Worm (Caenorhabditis elegans) whole organism, late embryonic: ENCODE measurements around the gene C14B9.10.

Experiments
- F13H6.1 ChIP-seq: sonication (generic microtip); optimal IDR thresholded peaks from 2 replicates; lab custom pipeline; 2016; ENCODE audit warnings: missing genetic modification characterization, missing compliant biosample characterization
- K02D7.2 ChIP-seq: sonication (generic microtip); optimal IDR thresholded peaks from 2 replicates; lab custom pipeline; 2017; ENCODE audit warnings: mild to moderate bottlenecking, missing genetic modification characterization, missing compliant biosample characterization
- ama-1 ChIP-seq: fragments of 150-350 bp; optimal IDR thresholded peaks from 2 replicates; lab custom pipeline; 2014
- ceh-18 ChIP-seq: sonication (generic microtip); optimal IDR thresholded peaks from 2 replicates; lab custom pipeline; 2016; ENCODE audit warnings: missing genetic modification characterization, missing compliant biosample characterization
- ceh-19 ChIP-seq: fragments of 200-800 bp; sonication (Bioruptor generic); optimal IDR thresholded peaks from 2 replicates; lab custom pipeline; 2018; ENCODE audit warnings: mild to moderate bottlenecking, missing genetic modification characterization, missing compliant biosample characterization
- ceh-2 ChIP-seq: sonication (generic microtip); optimal IDR thresholded peaks from 2 replicates; lab custom pipeline; 2016; ENCODE audit warnings: missing genotype, missing genetic modification characterization, missing compliant biosample characterization
- ceh-22 ChIP-seq: sonication (generic microtip); optimal IDR thresholded peaks from 2 replicates; lab custom pipeline; 2017; ENCODE audit warnings: missing biosample characterization, missing genetic modification characterization
- ceh-30 ChIP-seq: fragments of 150-350 bp; optimal IDR thresholded peaks from 2 replicates; lab custom pipeline; 2014; ENCODE audit warnings: missing biosample characterization, missing genetic modification characterization
- ceh-31 ChIP-seq: sonication (generic microtip); optimal IDR thresholded peaks from 2 replicates; lab custom pipeline; 2016; ENCODE audit warnings: missing genetic modification characterization, missing compliant biosample characterization
- ceh-48 ChIP-seq: sonication (generic microtip); optimal IDR thresholded peaks from 2 replicates; lab custom pipeline; 2016; ENCODE audit warnings: missing genetic modification characterization, inconsistent platforms, missing compliant biosample characterization
- ceh-9 ChIP-seq: sonication (generic microtip); optimal IDR thresholded peaks from 2 replicates; lab custom pipeline; 2016; ENCODE audit warnings: mild to moderate bottlenecking, missing genetic modification characterization, inconsistent platforms, missing compliant biosample characterization
- dve-1 ChIP-seq: sonication (generic microtip); optimal IDR thresholded peaks from 2 replicates; lab custom pipeline; 2017; ENCODE audit warnings: antibody characterized with exemption, mild to moderate bottlenecking, missing genetic modification characterization, missing compliant biosample characterization
- elt-4 ChIP-seq: sonication (generic microtip); optimal IDR thresholded peaks from 2 replicates; lab custom pipeline; 2016; ENCODE audit warnings: missing genetic modification characterization, missing compliant biosample characterization
- ets-4 ChIP-seq: sonication (generic microtip); optimal IDR thresholded peaks from 2 replicates; lab custom pipeline; 2016; ENCODE audit warnings: missing genetic modification characterization, missing compliant biosample characterization
- eyg-1 ChIP-seq: sonication (generic microtip); optimal IDR thresholded peaks from 2 replicates; lab custom pipeline; 2016; ENCODE audit warnings: missing genotype, missing genetic modification characterization, missing compliant biosample characterization
- fkh-10 ChIP-seq: fragments of 150-350 bp; optimal IDR thresholded peaks from 2 replicates; lab custom pipeline; 2014; ENCODE audit warnings: missing biosample characterization, missing genetic modification reagents, missing genetic modification characterization
- gmeb-2 ChIP-seq: sonication (generic microtip); optimal IDR thresholded peaks from 2 replicates; lab custom pipeline; 2016; ENCODE audit warnings: missing genetic modification characterization, inconsistent platforms, missing compliant biosample characterization
- hlh-13 ChIP-seq: fragments of 200-800 bp; sonication (Bioruptor generic); optimal IDR thresholded peaks from 2 replicates; lab custom pipeline; 2018; ENCODE audit warnings: mild to moderate bottlenecking, missing genetic modification characterization, missing compliant biosample characterization
- hlh-30 ChIP-seq: sonication (generic microtip); optimal IDR thresholded peaks from 2 replicates; lab custom pipeline; 2017; ENCODE audit warnings: antibody characterized with exemption, missing genetic modification characterization, missing compliant biosample characterization; ENCODE audit not compliant: insufficient read depth
- hlh-6 ChIP-seq: sonication (generic microtip); optimal IDR thresholded peaks from 2 replicates; lab custom pipeline; 2016; ENCODE audit warnings: missing genotype, missing genetic modification characterization, missing compliant biosample characterization
- lin-11 ChIP-seq: fragments of 200-800 bp; sonication (Bioruptor generic); optimal IDR thresholded peaks from 2 replicates; lab custom pipeline; 2018; ENCODE audit warnings: mild to moderate bottlenecking, missing genetic modification characterization, missing compliant biosample characterization
- madf-2 ChIP-seq: sonication (generic microtip); optimal IDR thresholded peaks from 2 replicates; lab custom pipeline; 2017; ENCODE audit warnings: missing genetic modification characterization, missing compliant biosample characterization
- mec-3 ChIP-seq: sonication (generic microtip); optimal IDR thresholded peaks from 2 replicates; lab custom pipeline; 2016; ENCODE audit warnings: borderline replicate concordance, missing genetic modification characterization, missing compliant biosample characterization
- nfya-1 ChIP-seq: sonication (generic microtip); optimal IDR thresholded peaks from 2 replicates; lab custom pipeline; 2017; ENCODE audit warnings: missing genetic modification characterization, mild to moderate bottlenecking, missing compliant biosample characterization, antibody characterized with exemption, moderate library complexity
- nhr-232 ChIP-seq: sonication (generic microtip); optimal IDR thresholded peaks from 2 replicates; lab custom pipeline; 2016; ENCODE audit warnings: missing genetic modification characterization, missing compliant biosample characterization
- npax-4 ChIP-seq: sonication (generic microtip); optimal IDR thresholded peaks from 2 replicates; lab custom pipeline; 2016; ENCODE audit warnings: missing genetic modification characterization, missing compliant biosample characterization
- pha-2 ChIP-seq: sonication (generic microtip); optimal IDR thresholded peaks from 2 replicates; lab custom pipeline; 2017; ENCODE audit warnings: mild to moderate bottlenecking, missing genetic modification characterization, missing compliant biosample characterization
- pqm-1 ChIP-seq: sonication (generic microtip); optimal IDR thresholded peaks from 2 replicates; lab custom pipeline; 2016; ENCODE audit warnings: missing genetic modification characterization, missing compliant biosample characterization
- ref-2 ChIP-seq: sonication (generic microtip); optimal IDR thresholded peaks from 2 replicates; lab custom pipeline; 2016; ENCODE audit warnings: missing genetic modification characterization, missing compliant biosample characterization
- rnt-1 ChIP-seq: sonication (generic microtip); optimal IDR thresholded peaks from 2 replicates; lab custom pipeline; 2016; ENCODE audit warnings: missing genetic modification characterization, missing compliant biosample characterization
- sdc-2 ChIP-seq: sonication (generic microtip); optimal IDR thresholded peaks from 2 replicates; lab custom pipeline; 2016; ENCODE audit warnings: missing genotype, missing genetic modification characterization, missing compliant biosample characterization
- syd-9 ChIP-seq: sonication (generic microtip); optimal IDR thresholded peaks from 2 replicates; lab custom pipeline; 2016; ENCODE audit warnings: mild to moderate bottlenecking, missing genetic modification characterization, moderate library complexity, missing compliant biosample characterization
- ttx-3 ChIP-seq: sonication (generic microtip); optimal IDR thresholded peaks from 2 replicates; lab custom pipeline; 2016; ENCODE audit warnings: missing genetic modification reagents, missing genetic modification characterization, missing compliant biosample characterization
- unc-55 ChIP-seq: sonication (generic microtip); optimal IDR thresholded peaks from 2 replicates; lab custom pipeline; 2017; ENCODE audit warnings: missing biosample characterization, missing genetic modification reagents, missing genetic modification characterization
- unc-86 ChIP-seq: sonication (generic microtip); optimal IDR thresholded peaks from 2 replicates; lab custom pipeline; 2016; ENCODE audit warnings: missing genetic modification characterization, missing compliant biosample characterization
- zip-5 ChIP-seq: sonication (generic microtip); optimal IDR thresholded peaks from 2 replicates; lab custom pipeline; 2016; ENCODE audit warnings: missing genetic modification characterization, missing compliant biosample characterization
- ztf-16 ChIP-seq: sonication (generic microtip); optimal IDR thresholded peaks from 2 replicates; lab custom pipeline; 2017; ENCODE audit warnings: missing genetic modification characterization, missing compliant biosample characterization

C14B9.10 gene

DNA sequence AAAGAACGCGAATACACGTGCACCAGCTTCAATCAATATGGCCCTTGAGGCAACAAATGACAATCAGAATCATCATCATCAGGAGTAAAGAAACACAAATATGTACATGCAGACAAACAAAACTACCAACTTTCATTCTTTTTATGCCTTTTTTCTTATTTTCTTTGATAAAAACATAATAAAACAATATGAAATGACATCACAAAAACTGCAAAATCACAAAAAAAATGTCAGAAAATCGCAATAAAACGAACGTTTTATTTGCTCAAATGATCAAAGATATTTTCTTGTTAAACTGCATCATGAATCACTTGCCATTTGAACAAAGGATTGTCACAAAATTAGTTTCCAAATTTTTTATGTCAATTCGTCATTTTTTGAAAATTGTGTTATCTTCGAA is 23.8 kb downstream of the C14B9.10 start:
- TF ChIP-seq lin-11 (tag; lab: Kevin White, UChicago): no peak
- TF ChIP-seq, all 69 proteins: peak for 0

DNA sequence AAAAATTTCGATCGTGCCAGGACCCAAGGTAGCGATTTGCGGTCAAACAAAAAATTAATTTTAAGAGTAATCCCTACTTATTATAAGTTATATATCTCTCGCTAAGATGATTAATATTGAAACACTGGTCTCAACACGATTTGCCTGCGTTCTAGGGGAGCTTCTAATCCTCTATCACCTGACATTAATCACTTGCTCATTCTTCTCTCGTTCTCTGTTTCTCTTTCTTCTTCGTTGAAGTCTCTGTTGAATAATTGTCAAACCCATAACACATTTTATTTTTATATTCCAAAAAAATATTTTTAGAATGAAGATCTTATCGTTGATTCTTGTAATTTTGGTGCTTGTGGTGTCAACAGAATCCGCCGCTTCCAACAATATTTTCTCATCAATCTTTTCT is 24.5 kb downstream of the C14B9.10 start, which contains the start of gene D2007.1:
D2007.1 (plus strand) TSS at position 301 of the 400 bp plus-strand sequence.
- TF ChIP-seq hlh-30 (tag; lab: Kevin White, UChicago) (peak; percentile 27), unc-86 (no peak)

DNA sequence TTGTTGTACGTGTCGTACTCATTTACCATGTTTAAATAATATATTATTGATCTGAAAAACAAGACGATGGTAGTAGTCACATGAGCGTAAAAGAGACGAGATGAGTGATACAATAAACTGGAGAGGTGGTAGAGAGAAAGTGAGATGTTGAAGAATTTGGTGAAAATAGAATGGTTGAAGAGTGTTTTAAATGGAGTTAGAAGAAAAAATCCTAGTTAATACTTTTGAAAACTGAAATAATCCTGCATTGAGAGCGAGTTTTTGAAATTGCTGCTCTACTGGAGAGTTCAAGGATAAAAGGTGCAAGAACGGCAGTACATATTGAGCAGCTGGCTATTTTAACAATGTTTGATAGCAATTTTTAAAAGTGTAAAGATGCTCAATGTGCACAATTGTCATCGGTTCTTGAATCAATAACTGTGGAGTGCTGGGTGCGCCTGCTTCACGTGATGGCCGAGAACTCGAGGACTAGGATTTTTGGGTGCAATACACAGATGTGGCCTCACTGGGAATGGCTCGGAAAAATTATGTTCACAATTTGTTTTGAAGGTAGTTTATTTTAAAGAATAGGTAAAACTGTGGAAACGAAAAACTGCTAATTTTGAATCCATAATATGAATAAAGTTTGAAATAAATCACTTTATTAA is 27.6 kb downstream of the C14B9.10 start, which contains the start of gene atg-13:
atg-13 (minus strand) TSS at position 51 of the 647 bp plus-strand sequence.
- TF ChIP-seq hlh-30 (tag; lab: Kevin White, UChicago) (peak; percentile 47), ceh-22 (tag; lab: Kevin White, UChicago) (no peak), K02D7.2 (tag; lab: Kevin White, UChicago) (no peak), gmeb-2 (tag; lab: Kevin White, UChicago) (no peak), ceh-31 (peak; percentile 30), pqm-1 (tag; lab: Kevin White, UChicago) (no peak), pha-2 (tag; lab: Kevin White, UChicago) (no peak), ceh-30 (tag; lab: Kevin White, UChicago) (no peak), ceh-48 (tag; lab: Kevin White, UChicago) (peak; percentile 25), npax-4 (no peak)
- TF ChIP-seq, all 69 proteins: peak for 3

DNA sequence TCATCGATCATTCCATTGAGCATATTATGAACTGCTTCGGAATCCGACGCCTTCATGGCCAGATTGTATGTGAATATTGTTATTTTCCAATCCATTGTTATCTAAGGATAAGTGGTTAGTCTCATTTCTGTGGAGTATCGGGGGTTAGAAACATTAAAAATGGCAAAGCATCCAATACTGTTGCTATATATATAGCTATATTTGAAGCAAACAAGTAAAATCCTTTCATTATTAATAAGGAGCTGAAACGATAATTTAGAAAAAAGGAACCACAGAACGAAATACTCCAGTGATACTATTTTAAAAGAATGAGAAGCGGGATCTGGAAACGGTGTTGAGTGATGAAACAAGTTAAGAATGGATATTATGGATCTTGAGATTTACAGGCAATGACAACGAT is 30.6 kb downstream of the C14B9.10 start, which contains the start of gene inpp-5K:
inpp-5K (minus strand) TSS at position 101 of the 400 bp plus-strand sequence.
- no peak for TF ChIP-seq ceh-22 (tag; lab: Kevin White, UChicago)
- TF ChIP-seq ztf-16 (tag; lab: Kevin White, UChicago): no peak
- no peak for TF ChIP-seq pha-2 (tag; lab: Kevin White, UChicago)
- no peak for TF ChIP-seq hlh-30 (tag; lab: Kevin White, UChicago)
- no peak for TF ChIP-seq F13H6.1 (tag; lab: Kevin White, UChicago)
- no peak for TF ChIP-seq mec-3 (tag; lab: Kevin White, UChicago)
- no peak for TF ChIP-seq ceh-19 (GFP tag; lab: Kevin White, UChicago)
- no peak for TF ChIP-seq eyg-1 (tag; lab: Kevin White, UChicago)
- TF ChIP-seq ttx-3 (tag; lab: Kevin White, UChicago): no peak
- TF ChIP-seq elt-4 (tag; lab: Kevin White, UChicago): no peak
- TF ChIP-seq gmeb-2 (tag; lab: Kevin White, UChicago): no peak
- no peak for TF ChIP-seq zip-5 (tag; lab: Kevin White, UChicago)
- TF ChIP-seq nhr-232 (tag; lab: Kevin White, UChicago): no peak
- no peak for TF ChIP-seq unc-55 (GFP tag; lab: Kevin White, UChicago)
- TF ChIP-seq hlh-6: no peak
- no peak for TF ChIP-seq ceh-18 (tag; lab: Kevin White, UChicago)
- TF ChIP-seq fkh-10 (GFP tag; lab: Kevin White, UChicago): no peak
- TF ChIP-seq syd-9: no peak
- no peak for TF ChIP-seq dve-1 (tag; lab: Kevin White, UChicago)

DNA sequence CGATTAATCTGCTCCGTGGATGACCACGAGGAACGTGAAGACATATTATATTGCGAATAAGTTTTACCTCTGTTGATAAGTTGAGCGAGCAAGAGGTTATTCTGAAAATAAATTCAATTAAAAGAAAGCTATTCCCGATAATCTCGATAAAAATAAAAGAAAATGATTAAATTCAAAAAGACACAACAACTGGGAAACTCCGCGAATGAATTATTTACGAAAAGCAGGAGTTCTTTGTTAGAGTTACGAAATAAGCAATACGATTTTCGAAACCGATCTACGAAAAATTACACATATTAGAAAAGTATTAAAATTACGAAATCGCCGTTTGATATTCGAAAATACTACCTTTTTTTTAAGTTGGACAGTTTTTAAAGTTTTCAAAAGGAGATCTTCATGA is 32.6 kb downstream of the C14B9.10 start, which contains the start of gene bath-42:
bath-42 (minus strand) TSS at position 101 of the 400 bp plus-strand sequence.
- TF ChIP-seq unc-86: no peak
- TF ChIP-seq fkh-10 (GFP tag; lab: Kevin White, UChicago): no peak

DNA sequence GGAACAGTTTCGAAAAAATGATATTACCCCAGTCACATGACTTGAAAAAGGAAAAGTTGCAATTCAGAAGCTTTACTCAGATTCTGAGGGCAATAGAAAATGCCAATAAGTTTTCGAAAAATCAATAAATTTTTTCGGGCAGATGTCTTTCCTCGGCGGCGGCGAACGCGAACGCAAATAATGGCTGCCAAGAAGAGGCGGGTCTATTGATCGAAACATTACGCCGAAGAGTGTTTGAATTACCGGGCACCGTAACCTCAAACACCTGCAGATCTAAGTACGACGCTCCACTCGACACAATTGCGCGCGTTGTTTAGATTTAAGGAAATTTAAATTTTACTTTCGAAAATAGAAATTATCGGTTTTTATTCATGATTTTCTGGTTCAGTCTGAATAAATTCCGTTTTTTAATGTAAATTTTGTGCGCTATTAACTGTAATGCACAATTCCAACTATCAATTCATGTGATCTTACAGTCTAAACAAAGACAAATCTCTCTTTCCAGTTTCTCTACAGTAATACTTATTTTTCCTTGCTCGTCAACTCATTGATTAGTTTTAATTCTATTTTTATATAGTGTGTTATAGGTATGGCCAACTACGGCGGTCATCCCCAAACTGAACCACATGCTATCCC is 33.3 kb downstream of the C14B9.10 start, which contains the start of gene prp-8:
prp-8 (plus strand) TSS at position 586 of the 636 bp plus-strand sequence.
- TF ChIP-seq ceh-18 (tag; lab: Kevin White, UChicago): peak; percentile 84
- peak; percentile 11 for TF ChIP-seq ets-4
- TF ChIP-seq npax-4: no peak
- peak; percentile 77 for TF ChIP-seq hlh-30 (tag; lab: Kevin White, UChicago)
- TF ChIP-seq hlh-13 (GFP tag; lab: Kevin White, UChicago): no peak
- no peak for TF ChIP-seq elt-4 (tag; lab: Kevin White, UChicago)
- no peak for TF ChIP-seq ceh-22 (tag; lab: Kevin White, UChicago)
- TF ChIP-seq syd-9: peak; percentile 16
- TF ChIP-seq ceh-19 (GFP tag; lab: Kevin White, UChicago): peak; percentile 18
- TF ChIP-seq sdc-2 (tag; lab: Kevin White, UChicago): peak; percentile 13
- TF ChIP-seq ceh-9: no peak
- TF ChIP-seq hlh-6: no peak
- peak; percentile 80 for TF ChIP-seq ceh-31
- peak; percentile 19 for TF ChIP-seq rnt-1 (tag; lab: Kevin White, UChicago)
- peak; percentile 6 for TF ChIP-seq ceh-2
- TF ChIP-seq nfya-1 (tag; lab: Kevin White, UChicago): peak; percentile 93
- TF ChIP-seq K02D7.2 (tag; lab: Kevin White, UChicago): no peak
- TF ChIP-seq pha-2 (tag; lab: Kevin White, UChicago): peak; percentile 9
- peak; percentile 65 for TF ChIP-seq ref-2 (tag; lab: Kevin White, UChicago)
- TF ChIP-seq madf-2 (tag; lab: Kevin White, UChicago): peak; percentile 46
- no peak for TF ChIP-seq ama-1 (lab: Kevin White, UChicago)
- TF ChIP-seq mec-3 (tag; lab: Kevin White, UChicago): no peak
